Fruit fly (Drosophila melanogaster) whole organism, embryonic: Measurements from ENCODE around the gene par-6.

ENCODE experiments used
- Atf3 ChIP-seq: fragments of 200-800 bp; sonication (Bioruptor generic); optimal IDR thresholded peaks from 3 replicates; lab custom pipeline; 2016; ENCODE audit warnings: missing biosample characterization, missing genetic modification characterization
- Atf6 ChIP-seq: fragments of 200-800 bp; sonication (Bioruptor generic); IDR thresholded peaks from 2 replicates; pipeline ENCODE4 v1.3.6; 2022; ENCODE audit warnings: missing biosample characterization, missing genetic modification characterization
- B-H1 ChIP-seq: fragments of 200-800 bp; sonication (Bioruptor generic); IDR thresholded peaks from 3 replicates; pipeline ENCODE4 v1.3.6; 2022; ENCODE audit warnings: missing biosample characterization, missing genetic modification characterization
- Bgb ChIP-seq: fragments of 200-800 bp; sonication (Bioruptor generic); IDR thresholded peaks from 2 replicates; pipeline ENCODE4 v1.3.6; 2022; ENCODE audit warnings: missing biosample characterization, missing genetic modification characterization; ENCODE audit not compliant: partially characterized antibody
- CG10274 ChIP-seq: fragments of 200-800 bp; sonication (Bioruptor generic); optimal IDR thresholded peaks from 3 replicates; lab custom pipeline; 2017; ENCODE audit warnings: missing biosample characterization, mild to moderate bottlenecking, missing genetic modification characterization
- CG10321 ChIP-seq: fragments of 200-800 bp; sonication (Bioruptor generic); IDR thresholded peaks from 2 replicates; pipeline ENCODE4 v1.3.6; 2022; ENCODE audit warnings: missing biosample characterization, missing genetic modification characterization
- CG13894 ChIP-seq: fragments of 200-800 bp; sonication (Bioruptor generic); optimal IDR thresholded peaks from 3 replicates; lab custom pipeline; 2018; ENCODE audit warnings: missing biosample characterization, mild to moderate bottlenecking, missing genetic modification characterization, moderate library complexity
- CG15073 ChIP-seq: fragments of 200-800 bp; sonication (Bioruptor generic); optimal IDR thresholded peaks from 2 replicates; lab custom pipeline; 2016; ENCODE audit warnings: missing biosample characterization, missing genetic modification characterization
- CG1603 ChIP-seq: fragments of 200-800 bp; sonication (Bioruptor generic); optimal IDR thresholded peaks from 2 replicates; lab custom pipeline; 2019; ENCODE audit warnings: missing biosample characterization, mild to moderate bottlenecking, missing genetic modification characterization, moderate library complexity
- CG16813 ChIP-seq: fragments of 200-800 bp; sonication (Bioruptor generic); IDR thresholded peaks from 3 replicates; pipeline ENCODE4 v1.3.6; 2022; ENCODE audit warnings: missing biosample characterization, missing genetic modification characterization; ENCODE audit not compliant: partially characterized antibody
- CG18476 ChIP-seq: fragments of 200-800 bp; sonication (Bioruptor generic); optimal IDR thresholded peaks from 2 replicates; lab custom pipeline; 2016; ENCODE audit warnings: missing biosample characterization, mild to moderate bottlenecking, missing genetic modification characterization
- CG18619 ChIP-seq: fragments of 200-800 bp; sonication (Bioruptor generic); optimal IDR thresholded peaks from 3 replicates; lab custom pipeline; 2017; ENCODE audit warnings: missing biosample characterization, mild to moderate bottlenecking, missing genetic modification characterization
- CG34422 ChIP-seq: fragments of 200-800 bp; sonication (Bioruptor generic); IDR thresholded peaks from 3 replicates; pipeline ENCODE4 v1.3.6; 2022; ENCODE audit warnings: missing biosample characterization, missing genetic modification characterization
- CG4328 ChIP-seq: fragments of 200-800 bp; sonication (Bioruptor generic); optimal IDR thresholded peaks from 3 replicates; lab custom pipeline; 2017; ENCODE audit warnings: missing biosample characterization, missing genetic modification reagents, missing genetic modification characterization
- CG4360 ChIP-seq: fragments of 200-800 bp; sonication (Bioruptor generic); IDR thresholded peaks from 2 replicates; pipeline ENCODE4 v1.3.6; 2022; ENCODE audit warnings: missing biosample characterization, missing genetic modification characterization
- CG4617 ChIP-seq: fragments of 200-800 bp; sonication (Bioruptor generic); optimal IDR thresholded peaks from 3 replicates; lab custom pipeline; 2016; ENCODE audit warnings: missing biosample characterization, missing genetic modification characterization, borderline replicate concordance
- CG4730 ChIP-seq: fragments of 200-800 bp; sonication (Bioruptor generic); IDR thresholded peaks from 2 replicates; pipeline ENCODE4 v1.3.6; 2022; ENCODE audit warnings: missing biosample characterization, missing genetic modification characterization
- CG6765 ChIP-seq: fragments of 200-800 bp; sonication (Bioruptor generic); optimal IDR thresholded peaks from 3 replicates; lab custom pipeline; 2017; ENCODE audit warnings: missing biosample characterization, mild to moderate bottlenecking, missing genetic modification characterization
- CG7357 ChIP-seq: fragments of 200-800 bp; sonication (Bioruptor generic); IDR thresholded peaks from 3 replicates; pipeline ENCODE4 v1.3.6; 2022; ENCODE audit warnings: missing biosample characterization, missing genetic modification characterization
- CG8359 ChIP-seq: fragments of 200-800 bp; sonication (Bioruptor generic); optimal IDR thresholded peaks from 2 replicates; lab custom pipeline; 2017; ENCODE audit warnings: missing biosample characterization, mild to moderate bottlenecking, missing genetic modification characterization, borderline replicate concordance
- CG9437 ChIP-seq: fragments of 200-800 bp; sonication (Bioruptor generic); optimal IDR thresholded peaks from 2 replicates; lab custom pipeline; 2018; ENCODE audit warnings: missing biosample characterization, mild to moderate bottlenecking, missing genetic modification characterization
- CG9727 ChIP-seq: fragments of 200-800 bp; sonication (Bioruptor generic); optimal IDR thresholded peaks from 3 replicates; lab custom pipeline; 2017; ENCODE audit warnings: missing biosample characterization, mild to moderate bottlenecking, missing genetic modification characterization
- HLHmδ ChIP-seq: fragments of 200-800 bp; sonication (Bioruptor generic); optimal IDR thresholded peaks from 2 replicates; lab custom pipeline; 2018; ENCODE audit warnings: missing biosample characterization, mild to moderate bottlenecking, missing genetic modification characterization, moderate library complexity
- Hand ChIP-seq: fragments of 200-800 bp; sonication (Bioruptor generic); optimal IDR thresholded peaks from 2 replicates; lab custom pipeline; 2017; ENCODE audit warnings: mild to moderate bottlenecking, missing biosample characterization, missing genetic modification reagents, missing genetic modification characterization
- MTF-1 ChIP-seq: fragments of 200-800 bp; sonication (Bioruptor generic); optimal IDR thresholded peaks from 2 replicates; lab custom pipeline; 2018; ENCODE audit warnings: missing biosample characterization, mild to moderate bottlenecking, missing genetic modification characterization, borderline replicate concordance
- Med ChIP-seq: fragments of 200-800 bp; sonication (Bioruptor generic); peaks from one replicate; lab custom pipeline; 2016; ENCODE audit warnings: missing biosample characterization, missing genetic modification characterization, mild to moderate bottlenecking, inconsistent platforms, moderate library complexity
- NC2α ChIP-seq: fragments of 200-800 bp; sonication (Bioruptor generic); optimal IDR thresholded peaks from 2 replicates; lab custom pipeline; 2016; ENCODE audit warnings: missing biosample characterization, missing genetic modification characterization
- NK7.1 ChIP-seq: fragments of 200-800 bp; sonication (Bioruptor generic); optimal IDR thresholded peaks from 3 replicates; lab custom pipeline; 2016; ENCODE audit warnings: missing biosample characterization, missing genetic modification characterization
- Opbp ChIP-seq: fragments of 200-800 bp; sonication (Bioruptor generic); IDR thresholded peaks from 3 replicates; pipeline ENCODE4 v1.3.6; 2022; ENCODE audit warnings: missing biosample characterization, missing genetic modification characterization; ENCODE audit not compliant: partially characterized antibody
- Scr ChIP-seq: fragments of 200-800 bp; sonication (Bioruptor generic); IDR thresholded peaks from 2 replicates; pipeline ENCODE4 v1.3.6; 2022; ENCODE audit warnings: missing biosample characterization, missing genetic modification characterization; ENCODE audit not compliant: partially characterized antibody
- Trl ChIP-seq, 3 experiments: fragments of >200 bp in 2 of 3; fragments of 200-800 bp in 1 of 3; sonication (Bioruptor generic) in 1 of 3; optimal IDR thresholded peaks; 2 replicates in 1 of 3; 3 replicates in 2 of 3; lab custom pipeline; 2016 to 2017; ENCODE audit warnings: missing biosample characterization in 1 of 3, missing genetic modification characterization in 1 of 3
- abd-A ChIP-seq: fragments of 200-800 bp; sonication (Bioruptor generic); optimal IDR thresholded peaks from 3 replicates; lab custom pipeline; 2019; ENCODE audit warnings: missing biosample characterization, mild to moderate bottlenecking, missing genetic modification characterization, moderate library complexity
- croc ChIP-seq: fragments of 200-800 bp; sonication (Bioruptor generic); conservative IDR thresholded peaks from 3 replicates; pipeline ENCODE4 v1.3.6; 2022; ENCODE audit warnings: missing biosample characterization, missing genetic modification characterization
- fru ChIP-seq: fragments of >200 bp; optimal IDR thresholded peaks from 2 replicates; lab custom pipeline; 2017
- grau ChIP-seq: fragments of 200-800 bp; optimal IDR thresholded peaks from 3 replicates; lab custom pipeline; 2019; ENCODE audit warnings: missing biosample characterization, mild to moderate bottlenecking, missing genetic modification characterization, moderate library complexity
- hth ChIP-seq: fragments of >200 bp; optimal IDR thresholded peaks from 2 replicates; lab custom pipeline; 2017; ENCODE audit warnings: inconsistent platforms
- jigr1 ChIP-seq: fragments of 200-800 bp; sonication (Bioruptor generic); IDR thresholded peaks from 3 replicates; pipeline ENCODE4 v1.3.6; 2022; ENCODE audit warnings: missing biosample characterization, missing genetic modification characterization
- mirr ChIP-seq: fragments of 200-800 bp; sonication (Bioruptor generic); optimal IDR thresholded peaks from 3 replicates; lab custom pipeline; 2018; ENCODE audit warnings: missing biosample characterization, mild to moderate bottlenecking, missing genetic modification characterization
- odd ChIP-seq: fragments of 200-800 bp; sonication (Bioruptor generic); optimal IDR thresholded peaks from 2 replicates; lab custom pipeline; 2017; ENCODE audit warnings: missing biosample characterization, mild to moderate bottlenecking, missing genetic modification characterization
- pum ChIP-seq: fragments of 200-800 bp; sonication (Bioruptor generic); optimal IDR thresholded peaks from 2 replicates; lab custom pipeline; 2016; ENCODE audit warnings: missing biosample characterization, missing genetic modification characterization
- run ChIP-seq: fragments of 200-800 bp; sonication (Bioruptor generic); optimal IDR thresholded peaks from 3 replicates; lab custom pipeline; 2018; ENCODE audit warnings: missing biosample characterization, mild to moderate bottlenecking, missing genetic modification characterization
- sc ChIP-seq, 3 experiments: fragments of >200 bp in 2 of 3; fragments of 200-800 bp in 1 of 3; sonication (Bioruptor generic) in 1 of 3; optimal IDR thresholded peaks; 2 replicates in 2 of 3; 3 replicates in 1 of 3; lab custom pipeline; 2017; ENCODE audit warnings: mild to moderate bottlenecking in 1 of 3, missing biosample characterization in 1 of 3, missing genetic modification characterization in 1 of 3, missing genetic modification reagents in 1 of 3
- scrt ChIP-seq: fragments of 200-800 bp; sonication (Bioruptor generic); optimal IDR thresholded peaks from 2 replicates; lab custom pipeline; 2018; ENCODE audit warnings: missing biosample characterization, mild to moderate bottlenecking, missing genetic modification characterization, moderate library complexity
- sd ChIP-seq: fragments of 200-800 bp; sonication (Bioruptor generic); optimal IDR thresholded peaks from 3 replicates; lab custom pipeline; 2018; ENCODE audit warnings: missing biosample characterization, mild to moderate bottlenecking, missing genetic modification characterization, moderate library complexity
- sens ChIP-seq: fragments of 200-800 bp; sonication (Bioruptor generic); peaks from one replicate; lab custom pipeline; 2016; ENCODE audit warnings: missing biosample characterization, missing genetic modification characterization
- sens-2 ChIP-seq: fragments of 200-800 bp; sonication (Bioruptor generic); IDR thresholded peaks from 2 replicates; pipeline ENCODE4 v1.3.6; 2022; ENCODE audit warnings: missing biosample characterization, missing genetic modification characterization
- slbo ChIP-seq: fragments of 200-800 bp; sonication (Bioruptor generic); IDR thresholded peaks from 2 replicates; pipeline ENCODE4 v1.3.6; 2022; ENCODE audit warnings: missing biosample characterization, missing genetic modification characterization
- sna ChIP-seq: fragments of 200-800 bp; sonication (Bioruptor generic); IDR thresholded peaks from 2 replicates; pipeline ENCODE4 v1.3.6; 2022; ENCODE audit warnings: missing biosample characterization, missing genetic modification characterization; ENCODE audit not compliant: partially characterized antibody
- sob ChIP-seq: fragments of 200-800 bp; sonication (Bioruptor generic); IDR thresholded peaks from 2 replicates; pipeline ENCODE4 v1.3.6; 2022; ENCODE audit warnings: missing biosample characterization, missing genetic modification characterization
- sr ChIP-seq: fragments of 200-800 bp; sonication (Bioruptor generic); IDR thresholded peaks from 3 replicates; pipeline ENCODE4 v1.3.6; 2022; ENCODE audit warnings: missing biosample characterization, missing genetic modification characterization

Gene par-6

dm6 chrX:17738474-17738838 lies 35.3 kb downstream of the par-6 start (continued):
- TF ChIP-seq CG1603 (tag; lab: Kevin White, UChicago): no peak
- TF ChIP-seq CG4328 (GFP tag; lab: Kevin White, UChicago): no peak
- TF ChIP-seq CG10321: no peak
- TF ChIP-seq Med (GFP tag; lab: Kevin White, UChicago): peak; percentile 74
- no peak for TF ChIP-seq Opbp
- no peak for TF ChIP-seq CG10274
- TF ChIP-seq CG4360 (GFP tag; lab: Robert Waterston, UW): peak; percentile 86
- TF ChIP-seq sob (GFP tag; lab: Robert Waterston, UW): no peak
- TF ChIP-seq run (tag; lab: Kevin White, UChicago): no peak
- TF ChIP-seq CG7357 (GFP tag; lab: Robert Waterston, UW): no peak
- TF ChIP-seq Bgb: no peak
- no peak for TF ChIP-seq CG4617 (GFP tag; lab: Kevin White, UChicago)
- TF ChIP-seq Hand (GFP tag; lab: Kevin White, UChicago): no peak
- no peak for TF ChIP-seq fru (lab: Kevin White, UChicago)
- no peak for TF ChIP-seq abd-A (tag; lab: Kevin White, UChicago)
- no peak for TF ChIP-seq CG4730 (GFP tag; lab: Robert Waterston, UW)
- peak; percentile 1 for TF ChIP-seq sd (tag; lab: Kevin White, UChicago)
- TF ChIP-seq Atf3 (GFP tag; lab: Kevin White, UChicago): no peak
- no peak for TF ChIP-seq jigr1 (GFP tag; lab: Robert Waterston, UW)
- TF ChIP-seq Trl (optimal IDR thresholded peaks at IDR 0.05; lab: Kevin White, UChicago): no peak
- TF ChIP-seq Trl (GFP tag; optimal IDR thresholded peaks at IDR 0.05; lab: Kevin White, UChicago): no peak
- TF ChIP-seq sc (optimal IDR thresholded peaks at IDR 0.05; lab: Kevin White, UChicago): no peak
- TF ChIP-seq sc (GFP tag; optimal IDR thresholded peaks at IDR 0.05; lab: Kevin White, UChicago): no peak
- TF ChIP-seq CG9727 (GFP tag; lab: Kevin White, UChicago): no peak
- no peak for TF ChIP-seq sens-2 (GFP tag; lab: Robert Waterston, UW)
- TF ChIP-seq odd (GFP tag; lab: Kevin White, UChicago): no peak
- TF ChIP-seq CG13894 (tag; lab: Kevin White, UChicago): no peak
- TF ChIP-seq B-H1 (GFP tag; lab: Robert Waterston, UW): no peak
- no peak for TF ChIP-seq croc
- no peak for TF ChIP-seq CG16813 (GFP tag; lab: Robert Waterston, UW)
- no peak for TF ChIP-seq CG9437 (GFP tag; lab: Kevin White, UChicago)
- TF ChIP-seq pum: no peak
- no peak for TF ChIP-seq CG18476 (GFP tag; lab: Kevin White, UChicago)
- no peak for TF ChIP-seq mirr (GFP tag; lab: Kevin White, UChicago)
- no peak for TF ChIP-seq scrt (GFP tag; lab: Kevin White, UChicago)
- TF ChIP-seq CG6765 (GFP tag; lab: Kevin White, UChicago): no peak
- TF ChIP-seq HLHmδ (GFP tag; lab: Kevin White, UChicago): no peak
- TF ChIP-seq slbo (GFP tag; lab: Robert Waterston, UW): no peak
- TF ChIP-seq MTF-1 (GFP tag; lab: Kevin White, UChicago): no peak
- TF ChIP-seq Scr (GFP tag; lab: Robert Waterston, UW): no peak
- TF ChIP-seq hth (lab: Kevin White, UChicago): no peak
- TF ChIP-seq sens (GFP tag; lab: Kevin White, UChicago): peak; percentile 73
- TF ChIP-seq CG15073 (GFP tag; lab: Kevin White, UChicago): no peak
- no peak for TF ChIP-seq CG8359
- no peak for TF ChIP-seq NC2α
- TF ChIP-seq grau (tag; lab: Kevin White, UChicago): no peak
- no peak for TF ChIP-seq NK7.1 (GFP tag; lab: Kevin White, UChicago)
- no peak for TF ChIP-seq sr (GFP tag; lab: Robert Waterston, UW)
- TF ChIP-seq Atf6: no peak
- 0 out of 3 replicates have a peak, but pooled peaks have one; percentile 6 for TF ChIP-seq CG34422 (GFP tag; lab: Robert Waterston, UW)
- TF ChIP-seq CG18619 (GFP tag; lab: Kevin White, UChicago): no peak
- TF ChIP-seq sna (GFP tag; lab: Robert Waterston, UW): 0 out of 2 replicates have a peak, but pooled peaks have one; percentile 1
